Worm (Caenorhabditis elegans): ENCODE results near the gene dpy-6.

- TF ChIP-seq sea-1 (GFP tag; conservative IDR thresholded peaks at IDR 0.05) (no peak), ceh-13 (GFP tag; optimal IDR thresholded peaks at IDR 0.05) (no peak), tra-4 (tag; optimal IDR thresholded peaks at IDR 0.05) (no peak), ama-1 (optimal IDR thresholded peaks at IDR 0.05) (no peak), tbx-37 (GFP tag; conservative IDR thresholded peaks at IDR 0.05) (no peak)
Observed at ce11 chrX:8479050-8479449, 23.6 kb upstream of the dpy-6 start.

Measured in whole organism, early embryonic.